Worm (Caenorhabditis elegans) whole organism, early embryonic: ENCODE results near the gene M60.7.

Source experiments
- B0310.2 ChIP-seq: sonication (generic microtip); optimal IDR thresholded peaks from 2 replicates; lab custom pipeline; 2016; ENCODE audit warnings: mild to moderate bottlenecking, missing genetic modification characterization, missing compliant biosample characterization
- F13C5.2 ChIP-seq: sonication (generic microtip); optimal IDR thresholded peaks from 2 replicates; lab custom pipeline; 2017; ENCODE audit warnings: mild to moderate bottlenecking, missing genetic modification characterization, inconsistent platforms, missing compliant biosample characterization
- aly-1 ChIP-seq: sonication (generic microtip); optimal IDR thresholded peaks from 2 replicates; lab custom pipeline; 2016; ENCODE audit warnings: missing genetic modification characterization, missing compliant biosample characterization
- ama-1 ChIP-seq: fragments of 150-350 bp; optimal IDR thresholded peaks from 2 replicates; lab custom pipeline; 2014
- ceh-13 ChIP-seq: fragments of 200-800 bp; sonication (Bioruptor generic); optimal IDR thresholded peaks from 2 replicates; lab custom pipeline; 2018; ENCODE audit warnings: mild to moderate bottlenecking, missing genetic modification characterization, missing compliant biosample characterization
- ceh-36 ChIP-seq: sonication (generic microtip); optimal IDR thresholded peaks from 2 replicates; lab custom pipeline; 2016; ENCODE audit warnings: missing genetic modification characterization, inconsistent platforms, missing compliant biosample characterization
- ets-7 ChIP-seq: sonication (generic microtip); optimal IDR thresholded peaks from 2 replicates; lab custom pipeline; 2016; ENCODE audit warnings: missing genotype, missing genetic modification characterization, missing compliant biosample characterization
- flt-1 ChIP-seq: fragments of 200-800 bp; sonication (Bioruptor generic); IDR thresholded peaks from 2 replicates; pipeline ENCODE4 v1.3.6; 2022; ENCODE audit warnings: missing genetic modification characterization, missing compliant biosample characterization
- hmbx-1 ChIP-seq: sonication (generic microtip); optimal IDR thresholded peaks from 2 replicates; lab custom pipeline; 2016; ENCODE audit warnings: mild to moderate bottlenecking, missing genetic modification characterization, missing compliant biosample characterization
- hmg-4 ChIP-seq: fragments of 200-800 bp; sonication (Bioruptor generic); optimal IDR thresholded peaks from 2 replicates; lab custom pipeline; 2018; ENCODE audit warnings: mild to moderate bottlenecking, missing genetic modification characterization, missing compliant biosample characterization
- hnd-1 ChIP-seq: sonication (generic microtip); optimal IDR thresholded peaks from 2 replicates; lab custom pipeline; 2016; ENCODE audit warnings: missing genetic modification characterization, missing compliant biosample characterization
- pes-1 ChIP-seq: fragments of 200-800 bp; sonication (Bioruptor generic); IDR thresholded peaks from 2 replicates; pipeline ENCODE4 v1.3.6; 2022; ENCODE audit warnings: missing genetic modification reagents, missing genetic modification characterization, missing compliant biosample characterization
- scrt-1 ChIP-seq: fragments of 200-800 bp; sonication (Bioruptor generic); IDR thresholded peaks from 2 replicates; pipeline ENCODE4 v1.3.6; 2022; ENCODE audit warnings: missing genetic modification characterization, missing compliant biosample characterization
- sea-1 ChIP-seq: fragments of 200-800 bp; sonication (Bioruptor generic); conservative IDR thresholded peaks from 2 replicates; pipeline ENCODE4 v1.3.6; 2022; ENCODE audit warnings: missing genetic modification characterization, missing compliant biosample characterization
- tbx-11 ChIP-seq: fragments of 200-800 bp; sonication (Bioruptor generic); IDR thresholded peaks from 2 replicates; pipeline ENCODE4 v1.3.6; 2022; ENCODE audit warnings: missing genetic modification characterization, missing compliant biosample characterization
- tbx-37 ChIP-seq: fragments of 200-800 bp; sonication (Bioruptor generic); conservative IDR thresholded peaks from 2 replicates; pipeline ENCODE4 v1.3.6; 2022; ENCODE audit warnings: missing genetic modification reagents, missing genetic modification characterization, missing compliant biosample characterization
- tra-4 ChIP-seq: sonication (generic microtip); optimal IDR thresholded peaks from 2 replicates; lab custom pipeline; 2017; ENCODE audit warnings: missing genetic modification characterization, missing compliant biosample characterization

The M60.7 gene

ce11 chrX:8214424-8215115 is 46.4 kb downstream of the M60.7 start, which contains the start of gene C47D2.1:
Gene C47D2.1 (plus strand): TSS chrX:8215065.
- TF ChIP-seq sea-1 (GFP tag; lab: Robert Waterston, UW) (no peak), tra-4 (tag; lab: Kevin White, UChicago) (no peak), tbx-37 (GFP tag; lab: Robert Waterston, UW) (no peak), hmbx-1 (tag; lab: Kevin White, UChicago) (no peak), pes-1 (no peak), F13C5.2 (no peak), hmg-4 (no peak), ceh-36 (tag; lab: Kevin White, UChicago) (no peak)

- no peak for TF ChIP-seq tbx-11 (GFP tag; lab: Robert Waterston, UW)
- no peak for TF ChIP-seq hmbx-1 (tag; lab: Kevin White, UChicago)
- no peak for TF ChIP-seq F13C5.2
- TF ChIP-seq pes-1 = no peak
- TF ChIP-seq flt-1 (GFP tag; lab: Robert Waterston, UW) = no peak
- TF ChIP-seq sea-1 (GFP tag; lab: Robert Waterston, UW) = no peak
- no peak for TF ChIP-seq ceh-36 (tag; lab: Kevin White, UChicago)
- no peak for TF ChIP-seq tbx-37 (GFP tag; lab: Robert Waterston, UW)
- TF ChIP-seq ets-7 = no peak
- TF ChIP-seq tra-4 (tag; lab: Kevin White, UChicago) = no peak
- TF ChIP-seq B0310.2 (tag; lab: Kevin White, UChicago) = no peak
- no peak for TF ChIP-seq scrt-1
- TF ChIP-seq ceh-13 (GFP tag; lab: Kevin White, UChicago) = no peak
- no peak for TF ChIP-seq ama-1 (lab: Kevin White, UChicago)
- TF ChIP-seq hnd-1 = no peak
- TF ChIP-seq hmg-4 = no peak
- no peak for TF ChIP-seq aly-1 (tag; lab: Kevin White, UChicago)
Observed at ce11 chrX:8210999-8211398, 50.0 kb downstream of the M60.7 start, which contains the start of gene cdd-1. Gene cdd-1 (minus strand): TSS chrX:8211149.
